Worm (Caenorhabditis elegans) whole organism, L4 larva: Measurements from ENCODE around the gene cyp-14A1.

ENCODE experiments used
- F10B5.3 ChIP-seq: sonication (generic microtip); optimal IDR thresholded peaks from 2 replicates; lab custom pipeline; 2016; ENCODE audit warnings: mild to moderate bottlenecking, missing genetic modification characterization, missing compliant biosample characterization
- F37D6.2 ChIP-seq: sonication (generic microtip); optimal IDR thresholded peaks from 2 replicates; lab custom pipeline; 2016; ENCODE audit warnings: mild to moderate bottlenecking, missing genetic modification characterization, missing compliant biosample characterization
- F49E8.2 ChIP-seq: sonication (generic microtip); optimal IDR thresholded peaks from 2 replicates; lab custom pipeline; 2016; ENCODE audit warnings: missing compliant biosample characterization, mild to moderate bottlenecking, missing genetic modification characterization, borderline replicate concordance
- R02D3.7 ChIP-seq: fragments of 150-350 bp; sonication (generic microtip); optimal IDR thresholded peaks from 3 replicates; lab custom pipeline; 2014; ENCODE audit warnings: missing biosample characterization, missing genetic modification characterization
- T20F7.1 ChIP-seq: fragments of 200-800 bp; sonication (Bioruptor generic); optimal IDR thresholded peaks from 2 replicates; lab custom pipeline; 2018; ENCODE audit warnings: mild to moderate bottlenecking, missing genetic modification characterization, missing compliant biosample characterization
- T26A8.4 ChIP-seq: fragments of 200-800 bp; sonication (Bioruptor generic); IDR thresholded peaks from 2 replicates; pipeline ENCODE4 v1.3.6; 2022; ENCODE audit warnings: missing genetic modification characterization, missing compliant biosample characterization
- Y105C5A.15 ChIP-seq: fragments of 200-800 bp; sonication (Bioruptor generic); IDR thresholded peaks from 2 replicates; pipeline ENCODE4 v1.3.6; 2022; ENCODE audit warnings: missing genetic modification characterization, missing compliant biosample characterization
- Y75B8A.6 ChIP-seq: fragments of 200-800 bp; sonication (Bioruptor generic); IDR thresholded peaks from 2 replicates; pipeline ENCODE4 v1.3.6; 2022; ENCODE audit warnings: missing genetic modification reagents, missing genetic modification characterization, missing compliant biosample characterization
- ZK546.5 ChIP-seq, 2 experiments: sonication (generic microtip); optimal IDR thresholded peaks; 2 replicates each; lab custom pipeline; 2017; ENCODE audit warnings: missing biosample characterization in 2 of 2, missing genetic modification characterization in 2 of 2
- aha-1 ChIP-seq: fragments of 150-350 bp; peaks from one replicate; lab custom pipeline; 2014; ENCODE audit warnings: missing biosample characterization, missing genetic modification characterization
- arid-1 ChIP-seq: fragments of 200-800 bp; sonication (Bioruptor generic); conservative IDR thresholded peaks from 2 replicates; pipeline ENCODE4 v1.3.6; 2022; ENCODE audit warnings: missing genetic modification reagents, missing genetic modification characterization, missing compliant biosample characterization
- ceh-20 ChIP-seq: fragments of 200-800 bp; sonication (Bioruptor generic); IDR thresholded peaks from 2 replicates; pipeline ENCODE4 v1.3.6; 2022; ENCODE audit warnings: missing genetic modification reagents, missing genetic modification characterization, missing compliant biosample characterization
- ceh-28 ChIP-seq: fragments of 150-350 bp; optimal IDR thresholded peaks from 2 replicates; lab custom pipeline; 2014; ENCODE audit warnings: missing biosample characterization, missing genetic modification reagents, missing genetic modification characterization
- ceh-32 ChIP-seq: sonication (generic microtip); optimal IDR thresholded peaks from 2 replicates; lab custom pipeline; 2016; ENCODE audit warnings: mild to moderate bottlenecking, missing genetic modification characterization, missing compliant biosample characterization; ENCODE audit not compliant: poor library complexity
- ceh-62 ChIP-seq: sonication (generic microtip); optimal IDR thresholded peaks from 2 replicates; lab custom pipeline; 2017; ENCODE audit warnings: missing biosample characterization, missing genetic modification characterization
- ctbp-1 ChIP-seq: fragments of 200-800 bp; sonication (Bioruptor generic); IDR thresholded peaks from 2 replicates; pipeline ENCODE4 v1.3.6; 2022; ENCODE audit warnings: missing genetic modification reagents, missing genetic modification characterization, missing compliant biosample characterization
- daf-12 ChIP-seq: fragments of 150-350 bp; optimal IDR thresholded peaks from 2 replicates; lab custom pipeline; 2014; ENCODE audit warnings: missing biosample characterization, missing genetic modification reagents, missing genetic modification characterization
- daf-16 ChIP-seq, 3 experiments: sonication (generic microtip); optimal IDR thresholded peaks; 2 replicates each; lab custom pipeline; 2016 to 2017; ENCODE audit warnings: missing genetic modification characterization in 3 of 3, missing genetic modification reagents in 3 of 3, mild to moderate bottlenecking in 2 of 3, missing compliant biosample characterization in 2 of 3, missing biosample characterization in 1 of 3, moderate library complexity in 1 of 3
- dmd-6 ChIP-seq: fragments of 200-800 bp; sonication (Bioruptor generic); IDR thresholded peaks from 2 replicates; pipeline ENCODE4 v1.3.6; 2022; ENCODE audit warnings: missing genetic modification reagents, missing genetic modification characterization, missing compliant biosample characterization
- dmd-8 ChIP-seq: fragments of 200-800 bp; sonication (Bioruptor generic); IDR thresholded peaks from 2 replicates; pipeline ENCODE4 v1.3.6; 2022; ENCODE audit warnings: missing genetic modification characterization, missing compliant biosample characterization
- dve-1 ChIP-seq: sonication (generic microtip); optimal IDR thresholded peaks from 2 replicates; lab custom pipeline; 2017; ENCODE audit warnings: antibody characterized with exemption, mild to moderate bottlenecking, missing genetic modification characterization, missing compliant biosample characterization; ENCODE audit not compliant: insufficient read depth
- egl-27 ChIP-seq: sonication (generic microtip); optimal IDR thresholded peaks from 3 replicates; lab custom pipeline; 2017; ENCODE audit warnings: missing biosample characterization, missing genetic modification reagents, missing genetic modification characterization
- egl-43 ChIP-seq: fragments of 200-800 bp; sonication (Bioruptor generic); IDR thresholded peaks from 2 replicates; pipeline ENCODE4 v1.3.6; 2022; ENCODE audit warnings: missing genetic modification reagents, missing genetic modification characterization, missing compliant biosample characterization
- gei-8 ChIP-seq: fragments of 200-800 bp; sonication (Bioruptor generic); optimal IDR thresholded peaks from 2 replicates; lab custom pipeline; 2018; ENCODE audit warnings: mild to moderate bottlenecking, missing genetic modification characterization, missing compliant biosample characterization
- hif-1 ChIP-seq, 2 experiments: sonication (generic microtip); optimal IDR thresholded peaks; 2 replicates each; lab custom pipeline; 2016 to 2017; ENCODE audit warnings: missing compliant biosample characterization in 2 of 2, missing genetic modification characterization in 2 of 2, missing genetic modification reagents in 2 of 2, missing genotype in 2 of 2, mild to moderate bottlenecking in 1 of 2
- hlh-30 ChIP-seq: sonication (generic microtip); optimal IDR thresholded peaks from 2 replicates; lab custom pipeline; 2017; ENCODE audit warnings: antibody characterized with exemption, mild to moderate bottlenecking, missing genetic modification characterization, missing compliant biosample characterization; ENCODE audit not compliant: insufficient read depth
- hmg-1.1 ChIP-seq: fragments of 200-800 bp; sonication (Bioruptor generic); IDR thresholded peaks from 2 replicates; pipeline ENCODE4 v1.3.6; 2022; ENCODE audit warnings: missing genetic modification reagents, missing genetic modification characterization, missing compliant biosample characterization
- jun-1 ChIP-seq: fragments of 150-350 bp; optimal IDR thresholded peaks from 2 replicates; lab custom pipeline; 2014; ENCODE audit warnings: missing biosample characterization, missing genetic modification reagents, missing genetic modification characterization
- lin-38 ChIP-seq: fragments of 200-800 bp; sonication (Bioruptor generic); IDR thresholded peaks from 2 replicates; pipeline ENCODE4 v1.3.6; 2022; ENCODE audit warnings: missing genetic modification reagents, missing genetic modification characterization, missing compliant biosample characterization
- lsy-2 ChIP-seq, 2 experiments: fragments of 150-350 bp in 1 of 2; sonication (generic microtip) in 1 of 2; optimal IDR thresholded peaks; 2 replicates each; lab custom pipeline; 2014 to 2017; ENCODE audit warnings: missing biosample characterization in 2 of 2, missing genetic modification characterization in 2 of 2
- mep-1 ChIP-seq: fragments of 150-350 bp; sonication (generic microtip); optimal IDR thresholded peaks from 3 replicates; lab custom pipeline; 2014; ENCODE audit warnings: missing biosample characterization, missing genetic modification characterization
- mxl-3 ChIP-seq: fragments of 200-800 bp; sonication (Bioruptor generic); optimal IDR thresholded peaks from 2 replicates; lab custom pipeline; 2018; ENCODE audit warnings: mild to moderate bottlenecking, missing genetic modification characterization, missing compliant biosample characterization
- nhr-111 ChIP-seq: fragments of 200-800 bp; sonication (Bioruptor generic); optimal IDR thresholded peaks from 2 replicates; lab custom pipeline; 2018; ENCODE audit warnings: mild to moderate bottlenecking, missing genetic modification characterization, missing compliant biosample characterization
- nhr-41 ChIP-seq: fragments of 200-800 bp; sonication (Bioruptor generic); IDR thresholded peaks from 2 replicates; pipeline ENCODE4 v1.3.6; 2022; ENCODE audit warnings: missing genetic modification reagents, missing genetic modification characterization, missing compliant biosample characterization
- nhr-48 ChIP-seq: sonication (generic microtip); optimal IDR thresholded peaks from 2 replicates; lab custom pipeline; 2016; ENCODE audit warnings: mild to moderate bottlenecking, missing genetic modification characterization, missing compliant biosample characterization
- nhr-6 ChIP-seq: fragments of 150-350 bp; optimal IDR thresholded peaks from 2 replicates; lab custom pipeline; 2014; ENCODE audit warnings: missing biosample characterization, missing genetic modification characterization
- php-3 ChIP-seq: fragments of 200-800 bp; sonication (Bioruptor generic); IDR thresholded peaks from 2 replicates; pipeline ENCODE4 v1.3.6; 2022; ENCODE audit warnings: missing genetic modification reagents, missing genetic modification characterization, missing compliant biosample characterization
- pqm-1 ChIP-seq: sonication (generic microtip); optimal IDR thresholded peaks from 2 replicates; lab custom pipeline; 2017; ENCODE audit warnings: missing biosample characterization, missing genetic modification characterization
- rbr-2 ChIP-seq: sonication (generic microtip); optimal IDR thresholded peaks from 2 replicates; lab custom pipeline; 2016; ENCODE audit warnings: missing genotype, missing genetic modification characterization, missing compliant biosample characterization
- sdz-12 ChIP-seq: fragments of 200-800 bp; sonication (Bioruptor generic); optimal IDR thresholded peaks from 2 replicates; lab custom pipeline; 2018; ENCODE audit warnings: mild to moderate bottlenecking, missing genetic modification characterization, missing compliant biosample characterization
- snpc-1.2 ChIP-seq: fragments of 200-800 bp; sonication (Bioruptor generic); IDR thresholded peaks from 2 replicates; pipeline ENCODE4 v1.3.6; 2022; ENCODE audit warnings: missing genetic modification reagents, missing genetic modification characterization, missing compliant biosample characterization
- snpc-4 ChIP-seq: fragments of 150-350 bp; optimal IDR thresholded peaks from 2 replicates; lab custom pipeline; 2014; ENCODE audit warnings: missing biosample characterization, missing genetic modification characterization
- tra-1 ChIP-seq: fragments of 200-800 bp; sonication (Bioruptor generic); IDR thresholded peaks from 2 replicates; pipeline ENCODE4 v1.3.6; 2022; ENCODE audit warnings: missing genetic modification reagents, missing genetic modification characterization, missing compliant biosample characterization
- unc-62 ChIP-seq, 3 experiments: fragments of 150-350 bp in 1 of 3; sonication (generic microtip); optimal IDR thresholded peaks in 2 of 3; peaks in 1 of 3; 1 replicate in 1 of 3; 2 replicates in 2 of 3; lab custom pipeline; 2014 to 2017; ENCODE audit warnings: missing biosample characterization in 3 of 3, missing genetic modification characterization in 3 of 3, missing genetic modification reagents in 3 of 3, missing genotype in 1 of 3
- ztf-7 ChIP-seq: fragments of 150-350 bp; optimal IDR thresholded peaks from 2 replicates; lab custom pipeline; 2014; ENCODE audit warnings: missing biosample characterization, missing genetic modification characterization

Gene cyp-14A1

ce11 chrX:13225111-13225905, 41.8 kb downstream of the cyp-14A1 start (continued):
- TF ChIP-seq F49E8.2 (no peak), gei-8 (GFP tag; lab: Kevin White, UChicago) (no peak), dmd-6 (GFP tag; lab: Robert Waterston, UW) (peak; percentile 42; the same call in 1 of the 2 replicates), egl-43 (GFP tag; lab: Robert Waterston, UW) (no peak), T26A8.4 (no peak), lin-38 (GFP tag; lab: Robert Waterston, UW) (no peak), lsy-2 (tag; optimal IDR thresholded peaks at IDR 0.05; lab: Kevin White, UChicago) (peak in 1 of 2 experiments; percentile 36), dve-1 (tag; lab: Kevin White, UChicago) (peak; percentile 32), ctbp-1 (GFP tag; lab: Robert Waterston, UW) (no peak), ceh-20 (GFP tag; lab: Robert Waterston, UW) (no peak), arid-1 (no peak), tra-1 (GFP tag; lab: Robert Waterston, UW) (no peak), unc-62 (GFP tag; optimal IDR thresholded peaks at IDR 0.05 in 1 of 2; lab: Kevin White, UChicago) (peak in 1 of 2 experiments; percentile 93), unc-62 (tag; optimal IDR thresholded peaks at IDR 0.05; lab: Kevin White, UChicago) (no peak), snpc-4 (no peak), ceh-62 (tag; lab: Kevin White, UChicago) (no peak), ztf-7 (no peak), daf-16 (GFP tag; optimal IDR thresholded peaks at IDR 0.05; lab: Kevin White, UChicago) (no peak), daf-16 (tag; optimal IDR thresholded peaks at IDR 0.05; lab: Kevin White, UChicago) (peak; percentile 68), sdz-12 (GFP tag; lab: Kevin White, UChicago) (no peak), snpc-1.2 (GFP tag; lab: Robert Waterston, UW) (no peak), nhr-41 (no peak), rbr-2 (tag; lab: Kevin White, UChicago) (no peak), R02D3.7 (tag; lab: Kevin White, UChicago) (no peak), ZK546.5 (tag; optimal IDR thresholded peaks at IDR 0.05; lab: Kevin White, UChicago) (no peak), hlh-30 (tag; lab: Kevin White, UChicago) (peak; percentile 90), egl-27 (no peak), T20F7.1 (GFP tag; lab: Kevin White, UChicago) (no peak), daf-12 (no peak), F37D6.2 (tag; lab: Kevin White, UChicago) (no peak), mxl-3 (GFP tag; lab: Kevin White, UChicago) (peak; percentile 34), nhr-48 (tag; lab: Kevin White, UChicago) (no peak), nhr-6 (tag; lab: Kevin White, UChicago) (peak; percentile 40), jun-1 (no peak), php-3 (GFP tag; lab: Robert Waterston, UW) (0 out of 2 replicates have a peak, but pooled peaks have one; percentile 33), ceh-32 (no peak), F10B5.3 (tag; lab: Kevin White, UChicago) (no peak), dmd-8 (no peak), aha-1 (no peak), Y105C5A.15 (GFP tag; lab: Robert Waterston, UW) (no peak), hmg-1.1 (GFP tag; lab: Robert Waterston, UW) (peak; percentile 17; the same call in 1 of the 2 replicates), Y75B8A.6 (GFP tag; lab: Robert Waterston, UW) (no peak), mep-1 (tag; lab: Kevin White, UChicago) (peak; percentile 48), ceh-28 (tag; lab: Kevin White, UChicago) (no peak), nhr-111 (GFP tag; lab: Kevin White, UChicago) (no peak), pqm-1 (peak; percentile 13), hif-1 (tag; optimal IDR thresholded peaks at IDR 0.05; lab: Kevin White, UChicago) (peak in 1 of 2 experiments; percentile 26)
